Fruit fly (Drosophila melanogaster) whole organism, adult: ENCODE results near the gene CG9922.

Experiments used
- CG11617 ChIP-seq: fragments of 200-800 bp; sonication (Bioruptor generic); optimal IDR thresholded peaks from 2 replicates; lab custom pipeline; 2017; ENCODE audit warnings: mild to moderate bottlenecking, missing biosample characterization, missing genetic modification reagents, missing genetic modification characterization
- CG12768 ChIP-seq: fragments of 200-800 bp; sonication (Bioruptor generic); optimal IDR thresholded peaks from 2 replicates; lab custom pipeline; 2017; ENCODE audit warnings: missing biosample characterization, missing genetic modification characterization, mild to moderate bottlenecking, moderate library complexity, missing genetic modification reagents
- CG14711 ChIP-seq: fragments of 200-800 bp; sonication (Bioruptor generic); optimal IDR thresholded peaks from 2 replicates; lab custom pipeline; 2018; ENCODE audit warnings: missing biosample characterization, mild to moderate bottlenecking, missing genetic modification characterization, moderate library complexity
- CG1620 ChIP-seq: fragments of 200-800 bp; sonication (Bioruptor generic); optimal IDR thresholded peaks from 2 replicates; lab custom pipeline; 2016; ENCODE audit warnings: missing biosample characterization, missing genetic modification characterization
- CG33017 ChIP-seq: fragments of 200-800 bp; sonication (Bioruptor generic); optimal IDR thresholded peaks from 2 replicates; lab custom pipeline; 2018; ENCODE audit warnings: missing biosample characterization, mild to moderate bottlenecking, missing genetic modification characterization, moderate library complexity
- CG5204 ChIP-seq: fragments of 200-800 bp; sonication (Bioruptor generic); optimal IDR thresholded peaks from 2 replicates; lab custom pipeline; 2016; ENCODE audit warnings: missing biosample characterization, missing genetic modification characterization
- CG7045 ChIP-seq: fragments of 200-800 bp; sonication (Bioruptor generic); optimal IDR thresholded peaks from 2 replicates; lab custom pipeline; 2017; ENCODE audit warnings: missing biosample characterization, mild to moderate bottlenecking, missing genetic modification characterization
- CG7101 ChIP-seq: fragments of 200-800 bp; sonication (Bioruptor generic); optimal IDR thresholded peaks from 2 replicates; lab custom pipeline; 2018; ENCODE audit warnings: missing biosample characterization, mild to moderate bottlenecking, missing genetic modification characterization, moderate library complexity
- Clk ChIP-seq: fragments of 200-800 bp; sonication (Bioruptor generic); optimal IDR thresholded peaks from 2 replicates; lab custom pipeline; 2017; ENCODE audit warnings: missing biosample characterization, missing genetic modification characterization
- Crg-1 ChIP-seq: fragments of 200-800 bp; sonication (Bioruptor generic); optimal IDR thresholded peaks from 2 replicates; lab custom pipeline; 2016; ENCODE audit warnings: missing biosample characterization, missing genetic modification characterization
- Hr96 ChIP-seq: fragments of 200-800 bp; sonication (Bioruptor generic); optimal IDR thresholded peaks from 2 replicates; lab custom pipeline; 2016; ENCODE audit warnings: missing biosample characterization, missing genetic modification characterization
- Mnt ChIP-seq: fragments of 200-800 bp; sonication (Bioruptor generic); optimal IDR thresholded peaks from 2 replicates; lab custom pipeline; 2016; ENCODE audit warnings: missing biosample characterization, mild to moderate bottlenecking, missing genetic modification characterization
- bab1 ChIP-seq: fragments of 200-800 bp; sonication (Bioruptor generic); optimal IDR thresholded peaks from 3 replicates; lab custom pipeline; 2019; ENCODE audit warnings: missing biosample characterization, mild to moderate bottlenecking, missing genetic modification characterization, moderate library complexity
- cic ChIP-seq: fragments of 200-800 bp; sonication (Bioruptor generic); optimal IDR thresholded peaks from 2 replicates; lab custom pipeline; 2017; ENCODE audit warnings: missing biosample characterization, mild to moderate bottlenecking, missing genetic modification characterization, moderate library complexity
- cnc ChIP-seq, 2 experiments: fragments of >200 bp; optimal IDR thresholded peaks; 2 replicates each; lab custom pipeline; 2017
- kay ChIP-seq: fragments of 200-800 bp; sonication (Bioruptor generic); peaks from one replicate; lab custom pipeline; 2016; ENCODE audit warnings: missing biosample characterization, missing genetic modification characterization, borderline replicate concordance
- ovo ChIP-seq: fragments of 200-800 bp; sonication (Bioruptor generic); optimal IDR thresholded peaks from 2 replicates; lab custom pipeline; 2016; ENCODE audit warnings: missing biosample characterization, missing genetic modification characterization
- pad ChIP-seq: fragments of 200-800 bp; sonication (Bioruptor generic); optimal IDR thresholded peaks from 3 replicates; lab custom pipeline; 2017; ENCODE audit warnings: missing biosample characterization, missing genetic modification characterization, mild to moderate bottlenecking, moderate library complexity, missing genetic modification reagents
- tj ChIP-seq: fragments of 200-800 bp; sonication (Bioruptor generic); optimal IDR thresholded peaks from 3 replicates; lab custom pipeline; 2017; ENCODE audit warnings: missing biosample characterization, mild to moderate bottlenecking, missing genetic modification characterization, moderate library complexity
- toe ChIP-seq: fragments of 200-800 bp; sonication (Bioruptor generic); optimal IDR thresholded peaks from 2 replicates; lab custom pipeline; 2016; ENCODE audit warnings: missing biosample characterization, missing genetic modification characterization

Gene CG9922

DNA sequence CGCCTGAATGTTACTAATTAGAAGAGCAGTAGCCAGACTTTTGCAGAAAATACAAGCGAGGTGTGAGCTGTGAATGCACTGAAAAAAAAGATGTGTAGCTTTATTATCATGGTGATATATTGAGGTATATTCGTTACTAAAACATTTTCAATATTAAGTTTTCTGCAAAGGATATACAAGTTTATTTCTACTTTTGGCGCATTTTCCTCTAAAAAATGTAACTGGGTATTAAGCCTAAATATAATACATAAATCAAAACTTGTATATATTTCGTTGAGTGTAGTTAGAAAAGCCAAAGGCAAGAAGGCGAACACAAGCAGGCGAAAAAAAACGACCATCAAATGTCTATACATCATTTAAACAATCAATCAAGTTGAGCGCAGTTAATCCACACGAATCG, 5.4 kb upstream of the CG9922 start:
- TF ChIP-seq kay (GFP tag; lab: Kevin White, UChicago) (peak; percentile 67), cnc (optimal IDR thresholded peaks at IDR 0.05; lab: Kevin White, UChicago) (no peak)

DNA sequence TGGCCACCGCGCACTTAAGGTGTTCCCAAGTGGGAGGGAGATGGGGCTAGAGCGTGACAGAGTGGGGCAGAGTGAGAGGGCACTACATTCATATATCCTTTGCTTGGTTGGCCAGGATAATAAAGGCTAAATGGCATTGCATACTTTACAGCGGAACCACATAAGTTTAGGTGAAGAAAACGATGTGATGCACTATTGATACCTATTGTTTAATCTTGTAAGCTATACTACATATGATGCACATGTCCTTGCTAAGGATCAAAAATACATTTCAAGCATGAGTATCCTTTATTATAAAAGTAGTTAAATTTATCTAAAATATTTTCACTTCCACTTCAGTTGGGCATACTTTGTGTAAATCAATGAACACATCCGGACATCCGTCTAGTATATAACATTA, 4.8 kb upstream of the CG9922 start:
- no peak for TF ChIP-seq Hr96 (GFP tag; lab: Kevin White, UChicago)
- TF ChIP-seq cic, result no peak
- TF ChIP-seq CG11617, result no peak
- no peak for TF ChIP-seq CG33017 (tag; lab: Kevin White, UChicago)
- TF ChIP-seq CG1620 (GFP tag; lab: Kevin White, UChicago), result no peak
- no peak for TF ChIP-seq tj (GFP tag; lab: Kevin White, UChicago)
- TF ChIP-seq CG5204 (GFP tag; lab: Kevin White, UChicago), result no peak
- no peak for TF ChIP-seq CG14711 (tag; lab: Kevin White, UChicago)
- no peak for TF ChIP-seq toe
- no peak for TF ChIP-seq cnc (optimal IDR thresholded peaks at IDR 0.05; lab: Kevin White, UChicago)
- TF ChIP-seq CG7045, result no peak
- TF ChIP-seq ovo (GFP tag; lab: Kevin White, UChicago), result no peak
- no peak for TF ChIP-seq CG12768 (GFP tag; lab: Kevin White, UChicago)

DNA sequence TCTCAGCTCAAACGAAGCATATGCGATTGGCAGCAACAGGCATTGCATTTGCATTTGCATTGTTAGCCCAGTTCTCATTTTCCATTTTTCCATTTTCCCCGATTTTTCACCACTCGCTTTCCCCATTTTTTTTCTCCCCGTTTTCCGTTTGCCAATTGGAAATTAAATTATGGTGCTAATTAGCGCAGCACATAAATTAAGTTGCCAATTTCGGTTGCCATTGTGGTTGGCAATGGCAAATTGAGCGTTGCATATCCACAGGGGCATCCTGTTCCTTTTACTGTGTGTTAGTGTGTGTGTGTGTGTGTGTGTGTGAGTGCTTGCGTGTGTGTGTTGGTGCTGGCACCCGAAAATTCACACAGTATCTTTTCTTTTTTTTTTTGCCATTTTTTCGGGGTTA, 1.1 kb upstream of the CG9922 start:
- TF ChIP-seq toe (no peak), CG33017 (tag; lab: Kevin White, UChicago) (no peak)

DNA sequence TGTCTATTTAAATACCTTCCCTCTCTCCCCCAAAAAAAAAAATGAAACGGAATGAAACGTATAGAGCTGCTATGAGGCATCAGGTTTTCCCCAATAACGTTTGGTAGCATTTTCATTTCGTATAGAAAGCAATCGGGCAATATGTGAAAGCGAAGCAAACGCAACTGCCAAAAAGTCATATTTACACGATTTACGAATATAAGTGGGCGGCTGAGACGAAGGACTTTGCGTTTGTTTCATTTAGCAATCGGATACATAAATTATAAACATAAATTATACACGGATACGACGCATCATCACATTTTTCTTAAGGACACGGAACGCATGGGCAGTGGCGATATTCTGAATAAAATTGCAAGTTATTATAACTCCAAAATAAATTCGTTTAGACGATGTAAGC, 1.6 kb downstream of the CG9922 start:
- TF ChIP-seq Hr96 (GFP tag; lab: Kevin White, UChicago) (no peak), CG5204 (GFP tag; lab: Kevin White, UChicago) (no peak), CG14711 (tag; lab: Kevin White, UChicago) (no peak), toe (no peak), cnc (optimal IDR thresholded peaks at IDR 0.05; lab: Kevin White, UChicago) (no peak), kay (GFP tag; lab: Kevin White, UChicago) (peak; percentile 70)

DNA sequence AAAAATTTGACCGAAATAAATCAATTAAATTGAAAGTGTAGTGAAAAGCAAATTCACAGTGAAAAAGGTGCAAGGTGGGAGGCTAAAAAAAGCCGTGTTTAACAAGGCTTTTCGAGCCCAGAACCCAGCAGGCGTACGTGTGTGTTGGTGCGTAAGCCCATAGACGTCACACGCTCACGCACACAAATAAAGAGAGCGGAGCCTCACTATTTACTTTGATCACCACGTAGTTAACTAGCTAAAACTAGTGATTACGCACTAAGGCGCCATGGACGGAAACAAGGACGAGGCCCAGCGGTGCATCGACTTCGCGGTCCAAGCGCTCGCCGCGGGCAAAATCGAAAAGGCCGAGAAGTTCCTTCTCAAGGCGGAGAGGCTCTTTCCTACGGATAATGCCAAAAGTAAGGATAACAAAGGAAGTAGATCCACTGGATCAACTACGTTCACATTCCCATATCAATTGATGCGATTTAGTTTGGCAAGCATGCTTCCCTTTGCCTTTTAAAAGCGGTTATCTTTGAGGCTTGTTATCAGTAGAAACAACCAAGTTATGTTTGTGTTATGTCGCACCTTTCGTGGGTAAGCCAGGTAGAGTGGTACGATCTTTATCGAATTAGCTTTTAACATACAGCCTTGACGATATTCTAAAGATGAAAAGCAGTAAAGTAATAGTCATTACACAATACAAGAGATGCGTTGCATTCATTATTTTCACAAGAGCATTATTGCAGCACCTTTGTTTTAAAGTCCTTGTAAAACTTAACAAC, 3.6 kb downstream of the CG9922 start:
- TF ChIP-seq toe (no peak), CG11617 (peak; percentile 50)

DNA sequence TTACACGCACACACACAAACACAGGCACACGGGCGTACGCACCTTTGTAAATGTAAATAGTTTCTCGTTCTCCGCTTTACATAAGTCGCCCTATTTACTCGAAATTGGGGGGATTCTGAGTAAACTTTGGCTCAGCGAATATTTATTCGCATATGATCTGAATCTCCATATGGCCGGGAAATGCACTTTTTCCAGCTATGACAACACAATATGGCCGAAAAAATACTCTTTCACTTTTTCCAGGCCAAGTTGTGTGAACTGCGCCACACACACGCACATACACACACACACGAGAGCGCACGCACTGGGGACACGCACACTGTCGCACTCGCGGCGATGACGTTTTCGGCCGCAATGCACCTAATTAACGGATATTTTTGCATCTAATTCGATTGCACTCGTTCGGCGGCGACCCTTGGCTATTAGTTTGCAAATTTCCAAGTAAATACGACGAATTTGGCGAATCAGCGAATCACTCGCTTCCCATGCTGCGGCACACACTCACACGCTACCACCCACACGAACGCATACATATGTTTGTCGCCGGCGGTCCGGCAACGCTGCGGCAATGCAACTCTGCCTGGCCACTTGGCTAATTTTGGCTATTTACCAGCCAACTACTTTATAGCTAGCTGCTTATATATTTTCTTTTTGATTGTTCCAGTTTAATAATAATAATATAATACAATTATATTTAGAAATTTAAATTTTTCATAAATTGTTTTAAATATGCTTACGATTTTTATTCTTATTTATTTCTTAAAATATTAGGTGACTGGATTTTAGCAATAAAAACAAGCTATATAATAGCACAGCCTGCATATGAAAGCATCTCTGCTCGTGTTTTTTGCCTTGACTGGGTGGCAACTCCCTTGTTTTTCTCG, 4.4 kb downstream of the CG9922 start, which contains the start of the genes rdx and CG3061:
Gene rdx (minus strand): TSS at position 527 of the 884 bp plus-strand sequence.
Gene CG3061 (plus strand): TSS at position 841 of the 884 bp plus-strand sequence.
- TF ChIP-seq Mnt (GFP tag; lab: Kevin White, UChicago) (peak; percentile 55), CG11617 (peak; percentile 87), CG12768 (GFP tag; lab: Kevin White, UChicago) (no peak), cic (peak; percentile 37), Crg-1 (GFP tag; lab: Kevin White, UChicago) (peak; percentile 13), CG5204 (GFP tag; lab: Kevin White, UChicago) (no peak), ovo (GFP tag; lab: Kevin White, UChicago) (peak; percentile 54), tj (GFP tag; lab: Kevin White, UChicago) (peak; percentile 86), pad (GFP tag; lab: Kevin White, UChicago) (peak; percentile 52), CG1620 (GFP tag; lab: Kevin White, UChicago) (no peak), CG33017 (tag; lab: Kevin White, UChicago) (no peak), CG7101 (tag; lab: Kevin White, UChicago) (peak; percentile 71), CG14711 (tag; lab: Kevin White, UChicago) (peak; percentile 69), CG7045 (peak; percentile 50), Clk (no peak)

DNA sequence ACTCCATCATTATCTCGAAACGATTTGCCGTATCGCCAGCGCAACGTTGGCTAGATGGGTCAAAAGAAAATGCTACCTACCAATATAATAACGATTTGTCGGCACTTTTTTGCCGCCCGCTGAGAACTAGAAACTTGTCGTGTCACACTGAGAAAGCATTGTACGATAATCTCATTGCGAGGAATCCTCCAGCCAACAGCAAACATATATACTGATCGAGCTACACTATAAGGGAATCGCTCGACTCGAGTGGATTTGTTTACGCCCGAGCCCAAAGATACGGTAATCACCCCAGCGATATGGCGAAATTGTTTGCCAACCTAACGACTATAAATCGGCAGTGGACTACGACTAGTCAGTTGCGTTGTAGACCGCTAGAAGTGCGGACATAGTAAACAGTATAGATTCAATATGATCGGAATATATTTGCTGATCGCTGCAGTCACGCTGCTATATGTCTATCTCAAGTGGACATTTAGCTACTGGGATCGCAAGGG, 7.3 kb downstream of the CG9922 start, which contains the start of gene Cyp6d5:
Gene Cyp6d5 (plus strand): TSS at position 356 of the 497 bp plus-strand sequence.
- TF ChIP-seq CG11617 (no peak), CG7045 (peak; percentile 18), CG33017 (tag; lab: Kevin White, UChicago) (peak; percentile 39), tj (GFP tag; lab: Kevin White, UChicago) (peak; percentile 76), CG1620 (GFP tag; lab: Kevin White, UChicago) (no peak), cic (peak; percentile 98), ovo (GFP tag; lab: Kevin White, UChicago) (peak; percentile 31), Hr96 (GFP tag; lab: Kevin White, UChicago) (no peak), CG12768 (GFP tag; lab: Kevin White, UChicago) (peak; percentile 59), CG5204 (GFP tag; lab: Kevin White, UChicago) (no peak), Clk (no peak), pad (GFP tag; lab: Kevin White, UChicago) (no peak), kay (GFP tag; lab: Kevin White, UChicago) (no peak), bab1 (GFP tag; lab: Kevin White, UChicago) (no peak), CG14711 (tag; lab: Kevin White, UChicago) (peak; percentile 3), Crg-1 (GFP tag; lab: Kevin White, UChicago) (peak; percentile 22), CG7101 (tag; lab: Kevin White, UChicago) (peak; percentile 24), toe (no peak), cnc (optimal IDR thresholded peaks at IDR 0.05; lab: Kevin White, UChicago) (peak; percentile 71 to 96), Mnt (GFP tag; lab: Kevin White, UChicago) (peak; percentile 69)
